Worm (Caenorhabditis elegans) whole organism, L4/young adult: ENCODE results near the gene F35A5.2.

ENCODE experiments used
- dao-5 ChIP-seq: sonication (generic microtip); optimal IDR thresholded peaks from 2 replicates; lab custom pipeline; 2016; ENCODE audit warnings: missing genotype, missing genetic modification characterization, moderate library complexity, missing compliant biosample characterization
- him-1 ChIP-seq: sonication (generic microtip); optimal IDR thresholded peaks from 2 replicates; lab custom pipeline; 2016; ENCODE audit warnings: missing genotype, missing genetic modification reagents, missing genetic modification characterization, missing compliant biosample characterization

DNA sequence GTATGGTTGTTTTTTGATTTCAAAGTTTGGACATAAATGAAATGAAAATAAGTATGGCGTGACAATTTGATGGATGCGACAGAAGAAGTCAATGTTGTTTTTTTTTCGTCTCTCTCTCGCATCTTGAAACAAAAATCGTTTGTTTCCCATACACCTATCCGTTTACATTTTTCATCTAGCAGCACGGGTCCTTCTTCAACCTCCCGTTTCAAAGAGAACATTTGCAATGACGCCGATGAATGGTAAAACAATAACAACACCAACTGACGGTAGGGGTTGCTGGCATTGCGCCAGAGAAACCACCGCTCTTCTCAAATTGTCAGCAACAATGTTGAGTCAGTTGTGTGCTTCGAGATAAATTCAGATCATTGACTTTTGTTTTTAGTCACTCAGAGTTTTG, 34.2 kb downstream of the F35A5.2 start:
- no peak for TF ChIP-seq him-1 (tag; lab: Kevin White, UChicago)
- no peak for TF ChIP-seq dao-5 (tag; lab: Kevin White, UChicago)
